Worm (Caenorhabditis elegans) whole organism, L2 larva: Measurements from ENCODE around the gene his-37.

Experiments used
- C34F6.9 ChIP-seq: fragments of 150-350 bp; optimal IDR thresholded peaks from 2 replicates; lab custom pipeline; 2014; ENCODE audit warnings: missing biosample characterization, missing genetic modification characterization
- F13H6.1 ChIP-seq: sonication (generic microtip); optimal IDR thresholded peaks from 2 replicates; lab custom pipeline; 2016; ENCODE audit warnings: missing genetic modification characterization, missing compliant biosample characterization
- R02D3.7 ChIP-seq: fragments of 150-350 bp; optimal IDR thresholded peaks from 2 replicates; lab custom pipeline; 2014; ENCODE audit warnings: missing biosample characterization, missing genetic modification characterization
- Y55F3AM.14 ChIP-seq: fragments of 200-800 bp; sonication (Bioruptor generic); optimal IDR thresholded peaks from 2 replicates; lab custom pipeline; 2018; ENCODE audit warnings: mild to moderate bottlenecking, missing genetic modification characterization, missing compliant biosample characterization
- alr-1 ChIP-seq: fragments of 150-350 bp; optimal IDR thresholded peaks from 2 replicates; lab custom pipeline; 2014; ENCODE audit warnings: missing biosample characterization, missing genetic modification characterization
- aly-2 ChIP-seq: fragments of 150-350 bp; optimal IDR thresholded peaks from 2 replicates; lab custom pipeline; 2014; ENCODE audit warnings: missing biosample characterization, missing genetic modification characterization
- blmp-1 ChIP-seq: sonication (generic microtip); optimal IDR thresholded peaks from 2 replicates; lab custom pipeline; 2017; ENCODE audit warnings: missing genetic modification characterization, mild to moderate bottlenecking, missing compliant biosample characterization, antibody characterized with exemption, moderate library complexity; ENCODE audit not compliant: insufficient read depth
- ceh-16 ChIP-seq: fragments of 150-350 bp; optimal IDR thresholded peaks from 2 replicates; lab custom pipeline; 2014; ENCODE audit warnings: missing biosample characterization, missing genetic modification characterization
- crh-2 ChIP-seq: sonication (generic microtip); optimal IDR thresholded peaks from 2 replicates; lab custom pipeline; 2017; ENCODE audit warnings: missing biosample characterization, missing genetic modification characterization
- dmd-4 ChIP-seq: sonication (generic microtip); optimal IDR thresholded peaks from 2 replicates; lab custom pipeline; 2017; ENCODE audit warnings: missing biosample characterization, missing genetic modification characterization
- fos-1 ChIP-seq: fragments of 150-350 bp; optimal IDR thresholded peaks from 2 replicates; lab custom pipeline; 2014; ENCODE audit warnings: missing biosample characterization, missing genetic modification characterization
- gmeb-1 ChIP-seq: fragments of 150-350 bp; optimal IDR thresholded peaks from 2 replicates; lab custom pipeline; 2014; ENCODE audit warnings: missing biosample characterization, missing genetic modification characterization
- lin-11 ChIP-seq: fragments of 150-350 bp; sonication (generic microtip); optimal IDR thresholded peaks from 2 replicates; lab custom pipeline; 2014; ENCODE audit warnings: missing biosample characterization, missing genetic modification characterization, inconsistent platforms, mixed read lengths
- lin-39 ChIP-seq: fragments of 150-350 bp; optimal IDR thresholded peaks from 2 replicates; lab custom pipeline; 2014; ENCODE audit warnings: missing biosample characterization, missing genetic modification reagents, missing genetic modification characterization
- lsy-2 ChIP-seq, 2 experiments: fragments of 150-350 bp in 1 of 2; sonication (generic microtip) in 1 of 2; optimal IDR thresholded peaks; 2 replicates each; lab custom pipeline; 2014 to 2017; ENCODE audit warnings: missing biosample characterization in 2 of 2, missing genetic modification characterization in 2 of 2
- mab-5 ChIP-seq: fragments of 150-350 bp; optimal IDR thresholded peaks from 2 replicates; lab custom pipeline; 2014; ENCODE audit warnings: missing biosample characterization, missing genetic modification characterization
- mbf-1 ChIP-seq: sonication (generic microtip); optimal IDR thresholded peaks from 2 replicates; lab custom pipeline; 2017; ENCODE audit warnings: missing biosample characterization, missing genetic modification characterization
- mdl-1 ChIP-seq, 2 experiments: fragments of 150-350 bp in 1 of 2; sonication (generic microtip) in 1 of 2; optimal IDR thresholded peaks; 2 replicates each; lab custom pipeline; 2017; ENCODE audit warnings: missing biosample characterization in 2 of 2, missing genetic modification characterization in 2 of 2
- nhr-10 ChIP-seq: sonication (generic microtip); optimal IDR thresholded peaks from 2 replicates; lab custom pipeline; 2017; ENCODE audit warnings: missing biosample characterization, missing genetic modification characterization
- nhr-11 ChIP-seq: fragments of 150-350 bp; optimal IDR thresholded peaks from 2 replicates; lab custom pipeline; 2014; ENCODE audit warnings: missing biosample characterization, missing genetic modification characterization
- nhr-12 ChIP-seq: fragments of 150-350 bp; optimal IDR thresholded peaks from 2 replicates; lab custom pipeline; 2014; ENCODE audit warnings: missing biosample characterization, missing genetic modification characterization
- nhr-129 ChIP-seq: fragments of 150-350 bp; optimal IDR thresholded peaks from 2 replicates; lab custom pipeline; 2014; ENCODE audit warnings: missing biosample characterization, missing genetic modification characterization
- nhr-21 ChIP-seq: fragments of 150-350 bp; optimal IDR thresholded peaks from 2 replicates; lab custom pipeline; 2014; ENCODE audit warnings: missing biosample characterization, missing genetic modification characterization
- nhr-237 ChIP-seq: fragments of 150-350 bp; optimal IDR thresholded peaks from 2 replicates; lab custom pipeline; 2014; ENCODE audit warnings: missing biosample characterization, missing genetic modification characterization
- nhr-25 ChIP-seq: fragments of 150-350 bp; sonication (generic microtip); optimal IDR thresholded peaks from 3 replicates; lab custom pipeline; 2014; ENCODE audit warnings: missing biosample characterization, missing genetic modification characterization
- nhr-6 ChIP-seq: fragments of 150-350 bp; optimal IDR thresholded peaks from 2 replicates; lab custom pipeline; 2014; ENCODE audit warnings: missing biosample characterization, missing genetic modification characterization
- nhr-77 ChIP-seq: fragments of 150-350 bp; optimal IDR thresholded peaks from 2 replicates; lab custom pipeline; 2014; ENCODE audit warnings: missing biosample characterization, missing genetic modification characterization
- peb-1 ChIP-seq: fragments of 150-350 bp; optimal IDR thresholded peaks from 2 replicates; lab custom pipeline; 2014; ENCODE audit warnings: missing biosample characterization, missing genetic modification characterization
- skn-1 ChIP-seq: sonication (generic microtip); optimal IDR thresholded peaks from 2 replicates; lab custom pipeline; 2017; ENCODE audit warnings: missing biosample characterization, missing genetic modification characterization
- sma-3 ChIP-seq: sonication (generic microtip); optimal IDR thresholded peaks from 2 replicates; lab custom pipeline; 2016; ENCODE audit warnings: missing genetic modification reagents, missing genetic modification characterization, missing compliant biosample characterization
- sma-9 ChIP-seq, 2 experiments: fragments of 150-350 bp in 1 of 2; sonication (generic microtip) in 1 of 2; optimal IDR thresholded peaks; 2 replicates each; lab custom pipeline; 2014 to 2016; ENCODE audit warnings: missing genetic modification characterization in 2 of 2, mild to moderate bottlenecking in 1 of 2, missing biosample characterization in 1 of 2, missing compliant biosample characterization in 1 of 2, missing genetic modification reagents in 1 of 2, moderate library complexity in 1 of 2
- snpc-4 ChIP-seq: fragments of 150-350 bp; optimal IDR thresholded peaks from 2 replicates; lab custom pipeline; 2014; ENCODE audit warnings: missing biosample characterization, missing genetic modification characterization
- unc-55 ChIP-seq: fragments of 150-350 bp; sonication (generic microtip); optimal IDR thresholded peaks from 3 replicates; lab custom pipeline; 2014; ENCODE audit warnings: missing biosample characterization, missing genetic modification reagents, missing genetic modification characterization
- unc-62 ChIP-seq: fragments of 150-350 bp; optimal IDR thresholded peaks from 2 replicates; lab custom pipeline; 2014; ENCODE audit warnings: missing biosample characterization, missing genetic modification reagents, missing genetic modification characterization
- zag-1 ChIP-seq: fragments of 150-350 bp; optimal IDR thresholded peaks from 2 replicates; lab custom pipeline; 2014; ENCODE audit warnings: missing biosample characterization, missing genetic modification characterization
- ztf-11 ChIP-seq: sonication (generic microtip); optimal IDR thresholded peaks from 2 replicates; lab custom pipeline; 2017; ENCODE audit warnings: missing biosample characterization, missing genetic modification characterization

Gene his-37

DNA sequence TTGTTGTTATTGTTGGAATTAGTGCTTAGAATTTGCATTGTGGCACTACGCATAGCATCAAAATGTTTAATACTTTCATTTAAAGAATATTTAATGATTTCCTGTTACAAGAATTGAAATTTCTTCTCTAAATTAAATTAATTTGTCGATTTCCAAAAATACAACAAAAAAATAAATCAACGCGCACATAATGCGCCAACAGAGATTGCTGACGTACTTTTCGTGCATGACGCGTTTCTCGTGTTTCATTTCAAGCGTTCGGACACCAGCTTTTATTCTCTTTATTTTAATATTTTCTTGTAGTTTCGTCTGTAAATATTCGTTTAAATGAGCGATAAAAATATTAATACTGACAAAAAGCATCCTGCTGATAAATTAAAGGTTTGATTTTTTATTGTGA, 33.3 kb upstream of the his-37 start, which contains the start of gene eif-2Bdelta (continued):
- TF ChIP-seq F13H6.1 (tag; lab: Kevin White, UChicago) (peak; percentile 38), nhr-11 (tag; lab: Kevin White, UChicago) (no peak), aly-2 (tag; lab: Kevin White, UChicago) (no peak), mbf-1 (no peak), nhr-6 (tag; lab: Kevin White, UChicago) (no peak), gmeb-1 (tag; lab: Kevin White, UChicago) (peak; percentile 73), unc-62 (no peak), Y55F3AM.14 (GFP tag; lab: Kevin White, UChicago) (no peak), R02D3.7 (tag; lab: Kevin White, UChicago) (no peak), lin-39 (tag; lab: Kevin White, UChicago) (no peak), C34F6.9 (tag; lab: Kevin White, UChicago) (peak; percentile 82), skn-1 (tag; lab: Kevin White, UChicago) (no peak), sma-9 (GFP tag; optimal IDR thresholded peaks at IDR 0.05; lab: Kevin White, UChicago) (peak; percentile 74), sma-9 (tag; optimal IDR thresholded peaks at IDR 0.05; lab: Kevin White, UChicago) (no peak), nhr-25 (peak; percentile 39), nhr-12 (tag; lab: Kevin White, UChicago) (no peak), unc-55 (GFP tag; lab: Kevin White, UChicago) (no peak), alr-1 (tag; lab: Kevin White, UChicago) (no peak), ceh-16 (tag; lab: Kevin White, UChicago) (no peak), crh-2 (peak; percentile 10), peb-1 (tag; lab: Kevin White, UChicago) (no peak), mdl-1 (tag; optimal IDR thresholded peaks at IDR 0.05; lab: Kevin White, UChicago) (no peak), sma-3 (GFP tag; lab: Kevin White, UChicago) (peak; percentile 46), snpc-4 (peak; percentile 51), ztf-11 (no peak), nhr-129 (tag; lab: Kevin White, UChicago) (no peak)
- TF ChIP-seq, all 48 proteins: peak for 10

ce11 chrV:9516280-9516679, 30.6 kb upstream of the his-37 start:
- TF ChIP-seq nhr-21 (tag; lab: Kevin White, UChicago), result peak; percentile 97
- TF ChIP-seq nhr-10 (tag; lab: Kevin White, UChicago), result no peak
- no peak for TF ChIP-seq R02D3.7 (tag; lab: Kevin White, UChicago)
- TF ChIP-seq nhr-25, result peak; percentile 71
- no peak for TF ChIP-seq mbf-1
- TF ChIP-seq lsy-2 (tag; optimal IDR thresholded peaks at IDR 0.05; lab: Kevin White, UChicago), result peak in 1 of 2 experiments; percentile 31
- peak; percentile 63 for TF ChIP-seq nhr-129 (tag; lab: Kevin White, UChicago)
- TF ChIP-seq crh-2, result peak; percentile 78
- no peak for TF ChIP-seq dmd-4 (tag; lab: Kevin White, UChicago)
- TF ChIP-seq Y55F3AM.14 (GFP tag; lab: Kevin White, UChicago), result no peak
- peak; percentile 96 for TF ChIP-seq sma-9 (GFP tag; optimal IDR thresholded peaks at IDR 0.05; lab: Kevin White, UChicago)
- no peak for TF ChIP-seq sma-9 (tag; optimal IDR thresholded peaks at IDR 0.05; lab: Kevin White, UChicago)
- TF ChIP-seq mab-5 (tag; lab: Kevin White, UChicago), result no peak
- TF ChIP-seq gmeb-1 (tag; lab: Kevin White, UChicago), result peak; percentile 55
- TF ChIP-seq blmp-1 (tag; lab: Kevin White, UChicago), result peak; percentile 74
- peak in 1 of 2 experiments; percentile 40 for TF ChIP-seq mdl-1 (tag; optimal IDR thresholded peaks at IDR 0.05; lab: Kevin White, UChicago)
- TF ChIP-seq nhr-6 (tag; lab: Kevin White, UChicago), result peak; percentile 62
- peak; percentile 69 for TF ChIP-seq sma-3 (GFP tag; lab: Kevin White, UChicago)

- no peak for TF ChIP-seq mbf-1
- no peak for TF ChIP-seq nhr-11 (tag; lab: Kevin White, UChicago)
- TF ChIP-seq sma-3 (GFP tag; lab: Kevin White, UChicago), result no peak
- TF ChIP-seq skn-1 (tag; lab: Kevin White, UChicago), result no peak
- TF ChIP-seq, all 48 proteins: peak for 0
These were observed 28.1 kb upstream of the his-37 start, which contains the start of gene C50F4.8 for ce11 chrV:9518832-9519231. C50F4.8 (minus strand) TSS chrV:9518859.

DNA sequence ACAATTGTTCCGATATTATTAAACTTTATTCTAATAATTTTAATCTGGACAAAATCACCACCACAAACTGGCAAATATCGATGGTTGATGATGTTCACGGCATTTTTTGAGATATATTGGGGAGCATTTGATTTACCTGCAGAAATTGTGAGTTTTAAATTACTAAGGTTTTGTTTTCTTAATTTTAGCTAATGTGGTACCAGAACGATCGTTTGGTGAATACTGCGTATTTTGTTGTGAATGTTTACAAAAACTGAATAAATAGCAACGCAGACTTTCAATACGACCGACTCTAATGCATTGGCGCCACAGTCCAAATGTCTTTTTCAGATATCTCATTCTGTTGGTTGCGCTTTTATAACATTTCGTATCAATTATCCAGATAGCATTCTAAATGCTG, 25.2 kb upstream of the his-37 start:
- TF ChIP-seq blmp-1 (tag; lab: Kevin White, UChicago) (no peak), ztf-11 (no peak), fos-1 (tag; lab: Kevin White, UChicago) (no peak), zag-1 (tag; lab: Kevin White, UChicago) (no peak), mdl-1 (tag; optimal IDR thresholded peaks at IDR 0.05; lab: Kevin White, UChicago) (no peak), lin-11 (tag; lab: Kevin White, UChicago) (no peak), sma-9 (GFP tag; optimal IDR thresholded peaks at IDR 0.05; lab: Kevin White, UChicago) (no peak), sma-9 (tag; optimal IDR thresholded peaks at IDR 0.05; lab: Kevin White, UChicago) (no peak), nhr-237 (tag; lab: Kevin White, UChicago) (no peak), R02D3.7 (tag; lab: Kevin White, UChicago) (no peak), nhr-10 (tag; lab: Kevin White, UChicago) (no peak), Y55F3AM.14 (GFP tag; lab: Kevin White, UChicago) (no peak), nhr-77 (tag; lab: Kevin White, UChicago) (no peak), nhr-25 (no peak), nhr-129 (tag; lab: Kevin White, UChicago) (no peak)
